Worm (Caenorhabditis elegans) whole organism, mixed stage, embryonic: Measurements from ENCODE around the gene perm-5.

Experiments
- M03D4.4 ChIP-seq: sonication (generic microtip); optimal IDR thresholded peaks from 2 replicates; lab custom pipeline; 2017; ENCODE audit warnings: mild to moderate bottlenecking, missing genetic modification characterization, missing compliant biosample characterization
- bed-3 ChIP-seq: fragments of 200-800 bp; sonication (Bioruptor generic); optimal IDR thresholded peaks from 3 replicates; lab custom pipeline; 2018; ENCODE audit warnings: mild to moderate bottlenecking, missing genetic modification characterization, moderate library complexity, missing compliant biosample characterization
- ceh-43 ChIP-seq: fragments of 200-800 bp; sonication (Bioruptor generic); optimal IDR thresholded peaks from 2 replicates; lab custom pipeline; 2018; ENCODE audit warnings: mild to moderate bottlenecking, missing genetic modification characterization, moderate library complexity, missing compliant biosample characterization
- ceh-83 ChIP-seq: fragments of 200-800 bp; sonication (Bioruptor generic); optimal IDR thresholded peaks from 2 replicates; lab custom pipeline; 2018; ENCODE audit warnings: mild to moderate bottlenecking, missing genetic modification characterization, missing compliant biosample characterization
- ces-1 ChIP-seq: fragments of 150-350 bp; optimal IDR thresholded peaks from 2 replicates; lab custom pipeline; 2014; ENCODE audit warnings: missing biosample characterization, missing genetic modification reagents, missing genetic modification characterization
- cnd-1 ChIP-seq: fragments of 200-800 bp; sonication (Bioruptor generic); optimal IDR thresholded peaks from 2 replicates; lab custom pipeline; 2018; ENCODE audit warnings: mild to moderate bottlenecking, missing genetic modification characterization, missing compliant biosample characterization
- drap-1 ChIP-seq: fragments of 200-800 bp; sonication (Bioruptor generic); optimal IDR thresholded peaks from 3 replicates; lab custom pipeline; 2018; ENCODE audit warnings: mild to moderate bottlenecking, missing genetic modification characterization, missing compliant biosample characterization
- elt-1 ChIP-seq: sonication (generic microtip); optimal IDR thresholded peaks from 2 replicates; lab custom pipeline; 2017; ENCODE audit warnings: missing genetic modification characterization, mild to moderate bottlenecking, missing compliant biosample characterization, antibody characterized with exemption, moderate library complexity, borderline replicate concordance; ENCODE audit not compliant: insufficient read depth
- elt-3 ChIP-seq: fragments of 150-350 bp; optimal IDR thresholded peaks from 2 replicates; lab custom pipeline; 2014; ENCODE audit warnings: missing biosample characterization, missing genetic modification characterization
- flh-1 ChIP-seq: fragments of 200-800 bp; sonication (Bioruptor generic); optimal IDR thresholded peaks from 2 replicates; lab custom pipeline; 2018; ENCODE audit warnings: mild to moderate bottlenecking, missing genetic modification characterization, moderate library complexity, missing compliant biosample characterization
- hlh-1 ChIP-seq: fragments of 150-350 bp; optimal IDR thresholded peaks from 2 replicates; lab custom pipeline; 2014; ENCODE audit warnings: missing biosample characterization, missing genetic modification reagents, missing genetic modification characterization
- lin-32 ChIP-seq: fragments of 200-800 bp; sonication (Bioruptor generic); optimal IDR thresholded peaks from 2 replicates; lab custom pipeline; 2018; ENCODE audit warnings: mild to moderate bottlenecking, missing genetic modification characterization, missing compliant biosample characterization
- lsy-2 ChIP-seq: fragments of 150-350 bp; optimal IDR thresholded peaks from 2 replicates; lab custom pipeline; 2014; ENCODE audit warnings: missing biosample characterization, missing genetic modification characterization
- mab-5 ChIP-seq: fragments of 150-350 bp; optimal IDR thresholded peaks from 2 replicates; lab custom pipeline; 2014; ENCODE audit warnings: missing biosample characterization, missing genetic modification characterization
- mep-1 ChIP-seq: fragments of 150-350 bp; optimal IDR thresholded peaks from 2 replicates; lab custom pipeline; 2017; ENCODE audit warnings: missing biosample characterization, missing genetic modification reagents, missing genetic modification characterization, inconsistent platforms
- mls-2 ChIP-seq: sonication (generic microtip); optimal IDR thresholded peaks from 2 replicates; lab custom pipeline; 2016; ENCODE audit warnings: mild to moderate bottlenecking, missing genetic modification characterization, moderate library complexity, missing compliant biosample characterization
- nhr-12 ChIP-seq: fragments of 150-350 bp; optimal IDR thresholded peaks from 2 replicates; lab custom pipeline; 2014; ENCODE audit warnings: missing biosample characterization, missing genetic modification characterization
- nhr-2 ChIP-seq: fragments of 150-350 bp; optimal IDR thresholded peaks from 2 replicates; lab custom pipeline; 2014; ENCODE audit warnings: missing biosample characterization, missing genetic modification characterization
- nhr-237 ChIP-seq: fragments of 150-350 bp; optimal IDR thresholded peaks from 2 replicates; lab custom pipeline; 2014; ENCODE audit warnings: missing biosample characterization, missing genetic modification characterization
- nhr-76 ChIP-seq: sonication (generic microtip); optimal IDR thresholded peaks from 2 replicates; lab custom pipeline; 2017; ENCODE audit warnings: missing biosample characterization, missing genetic modification characterization
- pha-4 ChIP-seq: fragments of 150-350 bp; optimal IDR thresholded peaks from 2 replicates; lab custom pipeline; 2018; ENCODE audit warnings: missing biosample characterization, missing genetic modification reagents, missing genetic modification characterization
- sem-2 ChIP-seq: fragments of 200-800 bp; sonication (Bioruptor generic); optimal IDR thresholded peaks from 2 replicates; lab custom pipeline; 2018; ENCODE audit warnings: mild to moderate bottlenecking, missing genetic modification characterization, missing compliant biosample characterization
- snpc-4 ChIP-seq: fragments of 150-350 bp; optimal IDR thresholded peaks from 2 replicates; lab custom pipeline; 2014; ENCODE audit warnings: missing biosample characterization, missing genetic modification characterization
- sptf-1 ChIP-seq: sonication (generic microtip); optimal IDR thresholded peaks from 2 replicates; lab custom pipeline; 2017; ENCODE audit warnings: mild to moderate bottlenecking, missing genetic modification characterization, moderate library complexity, missing compliant biosample characterization
- tbx-8 ChIP-seq: fragments of 200-800 bp; sonication (Bioruptor generic); optimal IDR thresholded peaks from 2 replicates; lab custom pipeline; 2018; ENCODE audit warnings: mild to moderate bottlenecking, missing genetic modification characterization, moderate library complexity, missing compliant biosample characterization
- unc-120 ChIP-seq: sonication (generic microtip); optimal IDR thresholded peaks from 2 replicates; lab custom pipeline; 2017; ENCODE audit warnings: missing genetic modification characterization, missing compliant biosample characterization; ENCODE audit not compliant: poor library complexity, severe bottlenecking
- unc-39 ChIP-seq: fragments of 150-350 bp; optimal IDR thresholded peaks from 2 replicates; lab custom pipeline; 2014; ENCODE audit warnings: missing biosample characterization, missing genetic modification characterization
- zip-8 ChIP-seq: fragments of 150-350 bp; optimal IDR thresholded peaks from 2 replicates; lab custom pipeline; 2014; ENCODE audit warnings: missing biosample characterization, missing genetic modification characterization

Gene perm-5

DNA sequence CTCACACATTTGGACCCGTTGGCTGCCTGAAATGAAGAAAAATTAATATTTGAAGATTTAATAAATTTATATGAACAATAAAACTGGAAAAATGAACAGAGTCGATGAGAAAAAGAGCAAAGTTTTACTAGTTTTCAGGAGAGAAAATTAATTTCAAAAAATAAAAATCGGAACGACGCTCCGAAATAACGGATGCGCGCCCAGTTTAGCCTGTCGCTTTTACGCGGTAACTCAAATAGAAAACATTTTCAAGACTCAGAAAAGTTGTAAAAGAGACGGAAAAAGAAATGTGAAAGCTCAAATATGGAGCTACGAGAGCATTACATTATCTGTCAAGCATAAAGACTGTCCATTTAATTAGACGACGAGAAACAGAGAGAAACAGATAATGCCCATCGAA, at the start of gene perm-5, which contains the start of gene C55C3.73:
perm-5 (minus strand) TSS at position 26 of the 400 bp plus-strand sequence.
C55C3.73 (minus strand) TSS at position 9 of the 400 bp plus-strand sequence.
- no peak for TF ChIP-seq flh-1
- TF ChIP-seq sptf-1: no peak

DNA sequence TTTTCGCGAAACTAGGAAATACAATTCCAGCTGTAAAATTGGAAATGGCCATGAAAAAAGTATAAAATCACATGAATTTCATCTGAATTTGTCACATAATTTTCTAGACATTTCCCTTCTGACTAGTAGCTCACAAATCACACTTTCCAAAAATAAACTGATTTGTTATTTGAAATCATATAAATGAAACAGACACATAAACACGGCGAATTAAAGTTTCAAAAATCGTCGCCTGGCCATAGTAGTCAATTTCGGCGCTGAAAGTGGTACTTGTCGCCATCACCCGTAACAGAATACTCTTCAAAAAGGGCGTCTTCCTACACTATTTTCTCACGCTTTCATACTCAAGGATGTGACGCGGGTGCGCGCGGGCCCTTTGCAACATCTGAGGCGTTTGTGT, 49.4 kb upstream of the perm-5 start:
- no peak for TF ChIP-seq nhr-237 (tag; lab: Kevin White, UChicago)

DNA sequence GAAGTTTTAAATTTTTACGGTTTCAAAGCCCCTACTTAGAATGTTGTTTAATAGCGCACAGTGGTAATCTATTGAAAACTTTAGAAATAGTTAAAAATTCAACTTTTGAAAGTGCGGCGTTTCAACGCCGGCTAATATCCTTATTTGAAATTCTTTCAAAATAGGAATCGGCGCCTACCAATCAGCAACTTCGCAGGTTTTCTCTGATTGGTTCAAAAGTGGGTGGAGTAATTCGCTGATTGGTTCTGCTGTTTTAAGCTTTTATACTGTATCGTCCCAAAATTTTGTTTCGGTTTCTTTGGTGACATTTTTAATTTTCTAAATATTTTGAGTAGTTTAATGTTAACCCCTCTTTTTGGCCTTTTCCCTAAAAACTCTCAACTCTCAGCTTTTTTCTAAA, 48.7 kb upstream of the perm-5 start:
- TF ChIP-seq elt-1 (tag; lab: Kevin White, UChicago): no peak

DNA sequence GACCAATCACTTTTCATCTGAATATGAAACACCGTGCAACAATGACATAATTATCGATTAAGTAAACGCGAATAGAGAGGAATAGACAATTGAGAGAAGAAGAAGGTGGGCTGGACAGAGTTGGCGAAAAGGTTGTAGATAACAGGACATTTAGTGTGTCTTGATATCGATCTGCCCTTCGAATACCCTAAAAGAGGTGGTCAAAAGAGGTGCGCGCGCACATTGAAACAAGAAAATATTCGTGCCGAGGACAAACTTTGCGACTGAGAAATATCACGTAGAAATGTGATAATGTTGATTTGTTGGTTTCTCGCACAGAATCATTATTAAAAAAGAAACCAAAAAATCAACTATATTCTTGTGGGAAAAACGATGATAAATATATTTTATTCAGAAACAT, 46.6 kb upstream of the perm-5 start:
- TF ChIP-seq unc-120 (tag; lab: Kevin White, UChicago) (no peak), unc-39 (tag; lab: Kevin White, UChicago) (no peak), sem-2 (GFP tag; lab: Kevin White, UChicago) (no peak), lin-32 (no peak), lsy-2 (tag; lab: Kevin White, UChicago) (no peak), drap-1 (GFP tag; lab: Kevin White, UChicago) (no peak), zip-8 (no peak), cnd-1 (tag; lab: Kevin White, UChicago) (no peak), ces-1 (GFP tag; lab: Kevin White, UChicago) (no peak), flh-1 (no peak), elt-3 (tag; lab: Kevin White, UChicago) (no peak)

DNA sequence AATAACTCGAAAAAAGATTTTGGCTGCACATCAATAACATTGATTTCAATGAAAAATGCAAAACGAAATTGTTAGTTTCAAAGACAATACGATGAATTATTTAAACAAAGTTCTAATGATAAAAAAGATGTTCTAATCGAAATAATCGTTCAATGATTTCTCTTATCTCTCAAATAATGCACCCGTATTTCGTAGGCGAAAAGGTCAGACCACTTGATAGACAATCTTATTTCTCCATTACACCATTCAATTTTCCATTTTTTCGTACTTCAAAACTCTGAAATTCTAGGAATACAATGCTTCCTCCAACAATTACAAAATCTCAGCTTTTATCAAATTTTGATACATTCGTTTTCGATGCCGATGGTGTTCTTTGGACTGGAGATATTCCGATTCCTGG, 40.8 kb upstream of the perm-5 start, which contains the start of gene C45E5.1:
C45E5.1 (plus strand) TSS at position 290 of the 400 bp plus-strand sequence.
- TF ChIP-seq M03D4.4 (tag; lab: Kevin White, UChicago) (no peak), nhr-237 (tag; lab: Kevin White, UChicago) (no peak), nhr-12 (tag; lab: Kevin White, UChicago) (no peak), zip-8 (no peak), mab-5 (tag; lab: Kevin White, UChicago) (no peak), drap-1 (GFP tag; lab: Kevin White, UChicago) (no peak), elt-1 (tag; lab: Kevin White, UChicago) (no peak), unc-120 (tag; lab: Kevin White, UChicago) (no peak), flh-1 (no peak), snpc-4 (no peak), nhr-76 (no peak), nhr-2 (no peak), ces-1 (GFP tag; lab: Kevin White, UChicago) (no peak), ceh-83 (no peak), bed-3 (GFP tag; lab: Kevin White, UChicago) (no peak), lsy-2 (tag; lab: Kevin White, UChicago) (no peak), hlh-1 (no peak), lin-32 (no peak), elt-3 (tag; lab: Kevin White, UChicago) (no peak), pha-4 (tag; lab: Kevin White, UChicago) (no peak)
- TF ChIP-seq, all 35 proteins: peak for 0

DNA sequence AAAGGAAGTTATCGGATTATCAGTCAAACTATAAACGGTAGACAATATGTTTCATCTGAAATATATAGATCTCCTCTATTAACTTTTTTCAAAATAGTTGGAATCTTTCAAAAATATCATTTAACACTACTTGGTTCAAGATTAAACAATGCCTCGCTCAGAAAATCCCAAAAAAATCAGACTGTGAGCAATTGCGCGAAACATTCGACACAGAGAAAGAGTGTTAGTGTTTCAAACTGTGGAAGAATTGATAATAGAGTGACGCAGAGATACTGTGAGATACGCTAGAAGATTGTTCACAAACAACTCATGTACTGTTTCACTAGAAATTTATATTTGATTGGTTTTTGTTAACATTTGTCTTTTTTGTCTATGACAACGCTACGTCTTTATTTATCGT, 37.8 kb upstream of the perm-5 start, which contains the start of gene chil-11:
chil-11 (plus strand) TSS at position 301 of the 400 bp plus-strand sequence.
- no peak for TF ChIP-seq zip-8
- TF ChIP-seq ceh-83: no peak
- no peak for TF ChIP-seq pha-4 (tag; lab: Kevin White, UChicago)
- TF ChIP-seq nhr-76: no peak

DNA sequence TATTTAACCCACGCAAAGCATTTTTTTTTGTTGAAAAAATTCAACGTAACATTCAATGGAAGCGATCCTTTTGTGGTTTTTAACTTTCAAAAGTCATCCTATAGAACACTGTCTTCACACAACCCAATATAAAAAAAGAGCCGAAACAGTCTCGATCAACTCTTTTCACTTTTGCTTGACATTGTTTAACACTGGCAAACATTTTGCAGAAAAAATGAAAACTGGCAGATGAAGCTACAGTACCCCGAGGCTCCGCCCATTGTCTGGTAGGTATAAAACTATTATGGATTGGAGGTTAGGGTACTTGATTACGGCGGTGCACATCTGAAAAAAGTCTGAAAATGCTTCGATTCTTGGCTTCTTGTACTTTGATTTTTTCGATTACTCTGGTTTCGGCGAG, 31.5 kb upstream of the perm-5 start, which contains the start of gene cpg-18:
cpg-18 (plus strand) TSS at position 301 of the 400 bp plus-strand sequence.
- no peak for TF ChIP-seq sptf-1
- no peak for TF ChIP-seq unc-39 (tag; lab: Kevin White, UChicago)
- TF ChIP-seq ceh-43 (GFP tag; lab: Kevin White, UChicago): no peak
- no peak for TF ChIP-seq zip-8
- TF ChIP-seq tbx-8: no peak
- no peak for TF ChIP-seq mep-1 (tag; lab: Kevin White, UChicago)
- no peak for TF ChIP-seq unc-120 (tag; lab: Kevin White, UChicago)
- TF ChIP-seq M03D4.4 (tag; lab: Kevin White, UChicago): no peak
- TF ChIP-seq mls-2 (tag; lab: Kevin White, UChicago): no peak
- no peak for TF ChIP-seq nhr-237 (tag; lab: Kevin White, UChicago)
- TF ChIP-seq sem-2 (GFP tag; lab: Kevin White, UChicago): no peak
